Worm (Caenorhabditis elegans) whole organism, late embryonic: Measurements from ENCODE around the gene eak-7.

Experiments used
- dmd-4 ChIP-seq: sonication (generic microtip); optimal IDR thresholded peaks from 2 replicates; lab custom pipeline; 2016; ENCODE audit warnings: borderline replicate concordance, missing genetic modification characterization, missing compliant biosample characterization
- ets-4 ChIP-seq: sonication (generic microtip); optimal IDR thresholded peaks from 2 replicates; lab custom pipeline; 2016; ENCODE audit warnings: missing genetic modification characterization, missing compliant biosample characterization

- TF ChIP-seq dmd-4 (no peak), ets-4 (tag; lab: Kevin White, UChicago) (no peak)
Observed at ce11 chrIV:12596960-12597359, 31.2 kb upstream of the eak-7 start.
